Fruit fly (Drosophila melanogaster) whole organism, embryonic: Measurements from ENCODE around the gene CG17362.
A peak's percentile ranks its signal among the peaks of the same experiment; 100 is the strongest.

ENCODE experiments used
- Ada2b ChIP-seq: fragments of 200-800 bp; sonication (Bioruptor generic); IDR thresholded peaks from 2 replicates; pipeline ENCODE4 v1.3.6; 2022; ENCODE audit warnings: missing biosample characterization, missing genetic modification characterization
- CG10366 ChIP-seq: fragments of 200-800 bp; sonication (Bioruptor generic); IDR thresholded peaks from 2 replicates; pipeline ENCODE4 v1.3.6; 2022; ENCODE audit warnings: missing biosample characterization, missing genetic modification characterization
- CG11085 ChIP-seq: fragments of 200-800 bp; sonication (Bioruptor generic); IDR thresholded peaks from 2 replicates; pipeline ENCODE4 v1.3.6; 2022; ENCODE audit warnings: missing biosample characterization, missing genetic modification characterization
- CG12299 ChIP-seq: fragments of 200-800 bp; sonication (Bioruptor generic); optimal IDR thresholded peaks from 2 replicates; lab custom pipeline; 2018; ENCODE audit warnings: missing biosample characterization, mild to moderate bottlenecking, missing genetic modification characterization
- CG12744 ChIP-seq: fragments of 200-800 bp; sonication (Bioruptor generic); optimal IDR thresholded peaks from 2 replicates; lab custom pipeline; 2016; ENCODE audit warnings: missing biosample characterization, missing genetic modification characterization
- CG13123 ChIP-seq: fragments of 200-800 bp; sonication (Bioruptor generic); optimal IDR thresholded peaks from 2 replicates; lab custom pipeline; 2016; ENCODE audit warnings: missing biosample characterization, missing genetic modification characterization
- CG13624 ChIP-seq: fragments of 200-800 bp; sonication (Bioruptor generic); optimal IDR thresholded peaks from 2 replicates; lab custom pipeline; 2016; ENCODE audit warnings: missing biosample characterization, missing genetic modification characterization
- CG14860 ChIP-seq: fragments of 200-800 bp; sonication (Bioruptor generic); IDR thresholded peaks from 3 replicates; pipeline ENCODE4 v1.3.6; 2022; ENCODE audit warnings: missing biosample characterization, missing genetic modification characterization; ENCODE audit not compliant: partially characterized antibody
- CG1529 ChIP-seq: fragments of 200-800 bp; sonication (Bioruptor generic); optimal IDR thresholded peaks from 3 replicates; lab custom pipeline; 2018; ENCODE audit warnings: missing biosample characterization, missing genetic modification characterization
- CG17802 ChIP-seq: fragments of 200-800 bp; sonication (Bioruptor generic); optimal IDR thresholded peaks from 2 replicates; lab custom pipeline; 2018; ENCODE audit warnings: missing biosample characterization, mild to moderate bottlenecking, missing genetic modification characterization, moderate library complexity
- CG18619 ChIP-seq: fragments of 200-800 bp; sonication (Bioruptor generic); optimal IDR thresholded peaks from 3 replicates; lab custom pipeline; 2017; ENCODE audit warnings: missing biosample characterization, mild to moderate bottlenecking, missing genetic modification characterization
- CG2889 ChIP-seq: fragments of 200-800 bp; sonication (Bioruptor generic); IDR thresholded peaks from 3 replicates; pipeline ENCODE4 v1.3.6; 2022; ENCODE audit warnings: missing biosample characterization, missing genetic modification characterization
- CG30020 ChIP-seq: fragments of 200-800 bp; optimal IDR thresholded peaks from 2 replicates; lab custom pipeline; 2019; ENCODE audit warnings: missing biosample characterization, mild to moderate bottlenecking, missing genetic modification characterization, moderate library complexity
- CG34224 ChIP-seq: fragments of 200-800 bp; sonication (Bioruptor generic); IDR thresholded peaks from 3 replicates; pipeline ENCODE4 v1.3.6; 2022; ENCODE audit warnings: missing biosample characterization, missing genetic modification characterization; ENCODE audit not compliant: partially characterized antibody
- CG34376 ChIP-seq: fragments of 200-800 bp; sonication (Bioruptor generic); optimal IDR thresholded peaks from 2 replicates; lab custom pipeline; 2018; ENCODE audit warnings: missing biosample characterization, mild to moderate bottlenecking, missing genetic modification characterization
- CG34422 ChIP-seq: fragments of 200-800 bp; sonication (Bioruptor generic); IDR thresholded peaks from 3 replicates; pipeline ENCODE4 v1.3.6; 2022; ENCODE audit warnings: missing biosample characterization, missing genetic modification characterization
- CG6175 ChIP-seq: fragments of 200-800 bp; sonication (Bioruptor generic); IDR thresholded peaks from 3 replicates; pipeline ENCODE4 v1.3.6; 2022; ENCODE audit warnings: missing biosample characterization, missing genetic modification characterization
- CG6765 ChIP-seq: fragments of 200-800 bp; sonication (Bioruptor generic); optimal IDR thresholded peaks from 3 replicates; lab custom pipeline; 2017; ENCODE audit warnings: missing biosample characterization, mild to moderate bottlenecking, missing genetic modification characterization
- CG7372 ChIP-seq: fragments of 200-800 bp; sonication (Bioruptor generic); IDR thresholded peaks from 2 replicates; pipeline ENCODE4 v1.3.6; 2022; ENCODE audit warnings: missing biosample characterization, missing genetic modification characterization
- CG8359 ChIP-seq: fragments of 200-800 bp; sonication (Bioruptor generic); optimal IDR thresholded peaks from 2 replicates; lab custom pipeline; 2017; ENCODE audit warnings: missing biosample characterization, mild to moderate bottlenecking, missing genetic modification characterization, borderline replicate concordance
- CG9437 ChIP-seq: fragments of 200-800 bp; sonication (Bioruptor generic); optimal IDR thresholded peaks from 2 replicates; lab custom pipeline; 2018; ENCODE audit warnings: missing biosample characterization, mild to moderate bottlenecking, missing genetic modification characterization
- CG9876 ChIP-seq: fragments of 200-800 bp; sonication (Bioruptor generic); optimal IDR thresholded peaks from 2 replicates; lab custom pipeline; 2016; ENCODE audit warnings: missing biosample characterization, missing genetic modification characterization
- Doc2 ChIP-seq: fragments of 200-800 bp; sonication (Bioruptor generic); IDR thresholded peaks from 2 replicates; pipeline ENCODE4 v1.3.6; 2022; ENCODE audit warnings: missing biosample characterization, missing genetic modification characterization
- Ets65A ChIP-seq: fragments of 200-800 bp; sonication (Bioruptor generic); peaks from one replicate; lab custom pipeline; 2016; ENCODE audit warnings: missing biosample characterization, missing genetic modification characterization
- Fer1 ChIP-seq: fragments of 200-800 bp; sonication (Bioruptor generic); optimal IDR thresholded peaks from 2 replicates; lab custom pipeline; 2017; ENCODE audit warnings: missing biosample characterization, mild to moderate bottlenecking, missing genetic modification characterization
- Fer3 ChIP-seq: fragments of 200-800 bp; sonication (Bioruptor generic); optimal IDR thresholded peaks from 2 replicates; lab custom pipeline; 2018; ENCODE audit warnings: missing biosample characterization, mild to moderate bottlenecking, missing genetic modification characterization, moderate library complexity
- HLH4C ChIP-seq: fragments of 200-800 bp; sonication (Bioruptor generic); IDR thresholded peaks from 3 replicates; pipeline ENCODE4 v1.3.6; 2022; ENCODE audit warnings: missing biosample characterization, missing genetic modification characterization; ENCODE audit not compliant: partially characterized antibody
- Hmr ChIP-seq: fragments of 200-800 bp; sonication (Bioruptor generic); optimal IDR thresholded peaks from 3 replicates; lab custom pipeline; 2017; ENCODE audit warnings: mild to moderate bottlenecking, missing biosample characterization, missing genetic modification reagents, missing genetic modification characterization
- Jarid2 ChIP-seq: fragments of 200-800 bp; sonication (Bioruptor generic); optimal IDR thresholded peaks from 3 replicates; lab custom pipeline; 2017; ENCODE audit warnings: mild to moderate bottlenecking, missing biosample characterization, missing genetic modification reagents, missing genetic modification characterization
- Lpt ChIP-seq: fragments of >200 bp; optimal IDR thresholded peaks from 2 replicates; lab custom pipeline; 2018; ENCODE audit warnings: missing biosample characterization, missing genetic modification characterization
- NC2β ChIP-seq: fragments of 200-800 bp; sonication (Bioruptor generic); optimal IDR thresholded peaks from 2 replicates; lab custom pipeline; 2016; ENCODE audit warnings: missing biosample characterization, missing genetic modification characterization
- Neu2 ChIP-seq: fragments of 200-800 bp; sonication (Bioruptor generic); optimal IDR thresholded peaks from 3 replicates; lab custom pipeline; 2016; ENCODE audit warnings: missing biosample characterization, missing genetic modification characterization, borderline replicate concordance
- Poxn ChIP-seq: fragments of 200-800 bp; sonication (Bioruptor generic); IDR thresholded peaks from 2 replicates; pipeline ENCODE4 v1.3.6; 2022; ENCODE audit warnings: missing biosample characterization, missing genetic modification characterization
- Scr ChIP-seq: fragments of 200-800 bp; sonication (Bioruptor generic); IDR thresholded peaks from 2 replicates; pipeline ENCODE4 v1.3.6; 2022; ENCODE audit warnings: missing biosample characterization, missing genetic modification characterization; ENCODE audit not compliant: partially characterized antibody
- TFAM ChIP-seq: fragments of 200-800 bp; sonication (Bioruptor generic); optimal IDR thresholded peaks from 2 replicates; lab custom pipeline; 2017; ENCODE audit warnings: missing biosample characterization, missing genetic modification characterization, inconsistent platforms
- aop ChIP-seq: fragments of 200-800 bp; sonication (Bioruptor generic); IDR thresholded peaks from 2 replicates; pipeline ENCODE4 v1.3.6; 2022; ENCODE audit warnings: missing biosample characterization, missing genetic modification characterization
- ash1 ChIP-seq: fragments of 200-800 bp; sonication (Bioruptor generic); optimal IDR thresholded peaks from 2 replicates; lab custom pipeline; 2018; ENCODE audit warnings: missing biosample characterization, mild to moderate bottlenecking, missing genetic modification characterization
- bbx ChIP-seq: fragments of 200-800 bp; sonication (Bioruptor generic); IDR thresholded peaks from 2 replicates; pipeline ENCODE4 v1.3.6; 2022; ENCODE audit warnings: missing biosample characterization, missing genetic modification characterization; ENCODE audit not compliant: partially characterized antibody
- cad ChIP-seq: fragments of >200 bp; optimal IDR thresholded peaks from 2 replicates; lab custom pipeline; 2017; ENCODE audit warnings: missing biosample characterization, missing genetic modification characterization
- cg ChIP-seq: fragments of 200-800 bp; sonication (Bioruptor generic); optimal IDR thresholded peaks from 3 replicates; lab custom pipeline; 2019; ENCODE audit warnings: missing biosample characterization, mild to moderate bottlenecking, missing genetic modification characterization, moderate library complexity
- crc ChIP-seq: fragments of 200-800 bp; sonication (Bioruptor generic); optimal IDR thresholded peaks from 2 replicates; lab custom pipeline; 2016; ENCODE audit warnings: missing biosample characterization, missing genetic modification characterization
- exex ChIP-seq: fragments of 200-800 bp; sonication (Bioruptor generic); optimal IDR thresholded peaks from 4 replicates; lab custom pipeline; 2018; ENCODE audit warnings: missing biosample characterization, mild to moderate bottlenecking, missing genetic modification characterization, moderate library complexity
- fd64A ChIP-seq: fragments of 200-800 bp; sonication (Bioruptor generic); optimal IDR thresholded peaks from 3 replicates; lab custom pipeline; 2018; ENCODE audit warnings: missing biosample characterization, mild to moderate bottlenecking, missing genetic modification characterization
- gem ChIP-seq: fragments of 200-800 bp; sonication (Bioruptor generic); optimal IDR thresholded peaks from 2 replicates; lab custom pipeline; 2019; ENCODE audit warnings: missing biosample characterization, mild to moderate bottlenecking, missing genetic modification characterization, moderate library complexity
- lbe ChIP-seq: fragments of 200-800 bp; sonication (Bioruptor generic); optimal IDR thresholded peaks from 2 replicates; lab custom pipeline; 2016; ENCODE audit warnings: missing biosample characterization, mild to moderate bottlenecking, missing genetic modification characterization
- lilli ChIP-seq: fragments of 200-800 bp; sonication (Bioruptor generic); optimal IDR thresholded peaks from 3 replicates; lab custom pipeline; 2016; ENCODE audit warnings: missing biosample characterization, missing genetic modification characterization
- peb ChIP-seq: fragments of 200-800 bp; sonication (Bioruptor generic); IDR thresholded peaks from 2 replicates; pipeline ENCODE4 v1.3.6; 2022; ENCODE audit warnings: missing biosample characterization, missing genetic modification characterization
- rib ChIP-seq: fragments of 200-800 bp; sonication (Bioruptor generic); IDR thresholded peaks from 2 replicates; pipeline ENCODE4 v1.3.6; 2022; ENCODE audit warnings: missing biosample characterization, missing genetic modification characterization
- sim ChIP-seq: fragments of 200-800 bp; sonication (Bioruptor generic); IDR thresholded peaks from 2 replicates; pipeline ENCODE4 v1.3.6; 2022; ENCODE audit warnings: missing biosample characterization, missing genetic modification characterization
- tin ChIP-seq: fragments of 200-800 bp; sonication (Bioruptor generic); optimal IDR thresholded peaks from 3 replicates; lab custom pipeline; 2016; ENCODE audit warnings: missing biosample characterization, missing genetic modification characterization
- tx ChIP-seq: fragments of 200-800 bp; sonication (Bioruptor generic); optimal IDR thresholded peaks from 2 replicates; lab custom pipeline; 2016; ENCODE audit warnings: missing biosample characterization, missing genetic modification characterization
- wek ChIP-seq: fragments of 200-800 bp; sonication (Bioruptor generic); optimal IDR thresholded peaks from 3 replicates; lab custom pipeline; 2018; ENCODE audit warnings: missing biosample characterization, mild to moderate bottlenecking, missing genetic modification characterization, moderate library complexity

Gene CG17362

DNA sequence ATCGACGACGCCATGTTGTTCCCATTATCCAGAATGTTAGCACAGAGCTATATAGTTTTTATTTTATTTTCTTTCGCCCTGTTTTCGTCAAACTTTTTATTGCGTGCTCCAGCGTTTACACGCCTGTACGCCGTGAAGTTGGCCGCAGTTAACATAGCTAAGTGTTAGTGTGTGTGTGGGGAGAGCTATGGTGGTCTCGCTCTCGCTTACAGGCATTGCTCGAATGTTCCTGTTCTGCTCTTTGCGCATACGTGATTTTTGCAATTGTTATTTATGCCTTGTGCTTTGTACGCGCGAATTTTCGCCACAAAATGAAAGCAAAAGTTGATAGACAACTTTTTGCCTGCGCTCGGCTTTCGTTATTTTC, 17.6 kb downstream of the CG17362 start (continued):
- TF ChIP-seq CG34376 (GFP tag; lab: Kevin White, UChicago) (peak; percentile 60), Ets65A (GFP tag; lab: Kevin White, UChicago) (peak; percentile 40), CG18619 (GFP tag; lab: Kevin White, UChicago) (no peak), Fer3 (tag; lab: Kevin White, UChicago) (no peak), CG6765 (no peak), NC2β (GFP tag; lab: Kevin White, UChicago) (peak; percentile 30), crc (no peak), CG11085 (GFP tag; lab: Robert Waterston, UW) (no peak), aop (GFP tag; lab: Robert Waterston, UW) (no peak), Neu2 (no peak), Jarid2 (GFP tag; lab: Kevin White, UChicago) (no peak), Hmr (GFP tag; lab: Kevin White, UChicago) (peak; percentile 41), Lpt (GFP tag; lab: Kevin White, UChicago) (no peak), CG13123 (GFP tag; lab: Kevin White, UChicago) (peak; percentile 25), CG12299 (no peak), CG2889 (GFP tag; lab: Robert Waterston, UW) (no peak), CG9876 (GFP tag; lab: Kevin White, UChicago) (no peak), rib (GFP tag; lab: Robert Waterston, UW) (peak; percentile 98), CG12744 (no peak), Fer1 (GFP tag; lab: Kevin White, UChicago) (no peak), TFAM (GFP tag; lab: Kevin White, UChicago) (no peak), wek (peak; percentile 11), Doc2 (GFP tag; lab: Robert Waterston, UW) (no peak), CG34422 (GFP tag; lab: Robert Waterston, UW) (peak; percentile 74), exex (tag; lab: Kevin White, UChicago) (no peak), Scr (no peak), Poxn (GFP tag; lab: Robert Waterston, UW) (no peak), tin (GFP tag; lab: Kevin White, UChicago) (no peak), CG10366 (GFP tag; lab: Robert Waterston, UW) (peak; percentile 13; the same call in 1 of the 2 replicates), tx (GFP tag; lab: Kevin White, UChicago) (no peak), CG6175 (GFP tag; lab: Robert Waterston, UW) (no peak), CG9437 (GFP tag; lab: Kevin White, UChicago) (no peak), CG17802 (tag; lab: Kevin White, UChicago) (no peak), CG1529 (GFP tag; lab: Kevin White, UChicago) (no peak), HLH4C (no peak), sim (no peak), lbe (GFP tag; lab: Kevin White, UChicago) (no peak), gem (tag; lab: Kevin White, UChicago) (no peak), lilli (no peak), Ada2b (GFP tag; lab: Robert Waterston, UW) (no peak), fd64A (GFP tag; lab: Kevin White, UChicago) (no peak), CG30020 (tag; lab: Kevin White, UChicago) (peak; percentile 4), ash1 (no peak), CG34224 (GFP tag; lab: Robert Waterston, UW) (peak; percentile 46; the same call in 2 of the 3 replicates), peb (GFP tag; lab: Robert Waterston, UW) (no peak), CG13624 (peak; percentile 12), CG14860 (GFP tag; lab: Robert Waterston, UW) (no peak), bbx (GFP tag; lab: Robert Waterston, UW) (peak; percentile 25; the same call in 1 of the 2 replicates), CG7372 (GFP tag; lab: Robert Waterston, UW) (no peak), cad (GFP tag; lab: Kevin White, UChicago) (no peak), CG8359 (no peak), cg (GFP tag; lab: Kevin White, UChicago) (peak; percentile 91)
